Worm (Caenorhabditis elegans): ENCODE measurements around the gene F55H2.7.

ce11 chrIII:9542816-9543215 lies 26.8 kb upstream of the F55H2.7 start, which contains the start of gene eif-2Balpha:
- TF ChIP-seq cebp-1 (GFP tag; IDR thresholded peaks at IDR 0.05) (no peak), cebp-1 (tag; optimal IDR thresholded peaks at IDR 0.05) (no peak), snpc-3.4 (tag; optimal IDR thresholded peaks at IDR 0.05) (no peak), F22D6.2 (tag; optimal IDR thresholded peaks at IDR 0.05) (no peak), unc-130 (GFP tag; optimal IDR thresholded peaks at IDR 0.05) (no peak), ceh-27 (GFP tag; optimal IDR thresholded peaks at IDR 0.05) (no peak), ama-1 (optimal IDR thresholded peaks at IDR 0.05) (no peak), ama-1 (GFP tag; optimal IDR thresholded peaks at IDR 0.05) (no peak)
